Worm (Caenorhabditis elegans): ENCODE results near the gene ptc-3.

The ptc-3 gene

DNA sequence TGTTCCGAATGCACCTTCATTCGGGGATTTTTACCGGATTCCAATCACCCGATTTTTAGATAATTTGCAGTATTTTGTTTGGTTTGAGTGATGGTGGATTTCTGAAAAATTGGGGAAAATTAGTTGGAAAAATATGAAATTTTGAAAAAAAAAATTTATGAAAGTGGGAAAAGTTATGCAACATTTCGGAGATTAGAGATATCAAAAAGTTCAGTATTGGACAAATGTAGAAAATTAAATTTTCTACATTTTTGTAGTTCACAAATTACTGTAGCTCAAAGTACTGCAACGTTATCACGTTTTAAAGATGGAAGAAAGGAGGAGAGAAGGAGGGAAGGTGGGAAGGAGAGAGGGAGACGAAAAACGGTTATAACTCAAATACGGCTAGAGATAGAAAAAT is at the start of gene ptc-3:
TSS of gene ptc-3 (minus strand) at position 101 of the 400 bp plus-strand sequence.
- TF ChIP-seq unc-62 (GFP tag; optimal IDR thresholded peaks at IDR 0.05) = no peak

DNA sequence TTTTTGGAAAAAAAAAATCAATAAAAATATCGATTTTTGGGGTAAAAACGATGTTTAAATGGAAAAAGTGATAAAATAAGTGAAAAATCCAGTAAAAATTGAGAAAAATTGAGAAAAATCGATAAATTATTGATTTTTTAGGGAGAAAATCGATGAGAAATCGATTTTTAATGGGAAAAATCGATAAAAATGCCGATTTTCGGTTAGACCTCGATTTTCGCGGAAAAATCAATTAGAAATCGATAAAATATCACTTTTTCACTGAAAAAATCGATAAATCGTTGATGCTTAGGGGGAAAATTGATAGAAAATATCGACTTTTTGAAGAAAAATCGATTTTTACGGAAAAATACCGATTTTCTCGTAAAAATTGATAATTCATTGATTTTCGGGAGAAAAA is 48.8 kb upstream of the ptc-3 start:
- TF ChIP-seq unc-62 (GFP tag; optimal IDR thresholded peaks at IDR 0.05) = no peak

DNA sequence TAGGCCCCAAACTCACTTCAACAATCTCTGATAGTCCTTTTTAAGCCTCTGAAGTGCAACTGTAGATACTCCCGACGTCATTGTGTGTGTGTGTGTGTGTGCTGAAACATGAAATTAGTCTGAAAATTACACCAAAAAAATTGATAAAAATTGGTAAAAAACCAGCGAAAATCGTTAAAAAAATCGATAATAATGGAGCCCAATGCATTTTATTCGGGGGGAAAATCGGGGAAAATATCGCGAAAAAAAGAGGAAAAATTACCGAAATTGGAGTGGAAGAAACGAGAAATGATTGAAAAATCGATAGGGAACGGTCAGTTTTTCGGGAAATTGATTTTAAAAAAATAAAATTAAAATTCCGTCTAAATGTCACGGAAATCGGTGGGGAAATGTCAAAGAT is 47.9 kb upstream of the ptc-3 start, which contains the start of gene ubc-26:
TSS of gene ubc-26 (minus strand) at position 101 of the 400 bp plus-strand sequence.
- no peak for TF ChIP-seq unc-62 (GFP tag; optimal IDR thresholded peaks at IDR 0.05)

DNA sequence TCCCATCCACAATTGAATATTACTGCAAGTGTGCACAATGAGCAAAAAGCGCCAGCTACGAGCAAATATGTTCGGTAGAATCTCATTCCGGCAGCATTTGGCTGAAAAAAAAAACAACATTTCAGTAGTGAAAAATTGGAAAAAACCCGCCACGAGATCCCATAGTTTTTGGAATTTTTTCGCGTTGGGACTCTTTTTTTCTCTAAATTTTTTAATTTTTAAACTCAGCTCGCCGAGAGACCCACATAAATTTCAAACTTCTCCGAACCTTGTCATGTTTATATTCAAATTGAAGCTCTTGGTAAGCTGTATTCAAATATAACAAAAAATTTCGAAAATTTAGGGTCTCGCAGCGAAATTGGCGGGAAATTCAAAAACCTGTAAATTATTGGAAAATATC is 41.9 kb upstream of the ptc-3 start, which contains the start of gene sqv-2:
TSS of gene sqv-2 (minus strand) at position 101 of the 400 bp plus-strand sequence.
- no peak for TF ChIP-seq unc-62 (GFP tag; optimal IDR thresholded peaks at IDR 0.05)

DNA sequence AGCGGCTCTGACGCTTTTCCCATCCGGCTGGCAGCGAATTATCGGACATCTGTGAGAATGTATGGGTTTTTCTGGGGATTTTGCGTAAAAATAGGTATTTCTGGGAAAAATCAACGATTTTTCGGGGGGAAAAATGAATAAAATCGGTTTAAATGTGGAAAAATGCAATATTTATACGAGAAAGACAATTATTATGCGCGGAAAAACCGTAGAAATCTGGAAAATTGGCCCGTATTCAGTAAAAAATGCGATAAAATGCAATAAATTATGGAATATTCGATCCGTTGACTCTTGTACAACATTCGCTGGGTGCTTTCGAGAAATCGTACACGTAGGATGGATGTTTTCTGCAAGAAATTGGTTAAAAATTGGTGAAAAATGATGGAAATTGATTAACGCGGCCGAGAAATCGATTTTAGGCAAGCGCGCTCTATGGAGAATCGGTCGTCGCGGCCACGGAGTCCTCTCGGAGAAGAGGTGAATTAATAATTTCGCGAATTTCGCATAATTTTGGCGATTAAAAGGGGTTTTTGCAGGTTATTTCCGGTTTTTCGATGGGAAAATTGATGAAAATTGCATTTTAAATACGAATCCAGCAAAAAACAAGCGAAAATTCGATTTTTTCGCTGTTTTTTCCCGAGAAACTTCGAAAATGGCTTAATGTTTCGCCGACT is 36.7 kb upstream of the ptc-3 start, which contains the start of gene pinn-1:
TSS of gene pinn-1 (minus strand) at position 51 of the 674 bp plus-strand sequence.
- no peak for TF ChIP-seq unc-62 (GFP tag; optimal IDR thresholded peaks at IDR 0.05)

DNA sequence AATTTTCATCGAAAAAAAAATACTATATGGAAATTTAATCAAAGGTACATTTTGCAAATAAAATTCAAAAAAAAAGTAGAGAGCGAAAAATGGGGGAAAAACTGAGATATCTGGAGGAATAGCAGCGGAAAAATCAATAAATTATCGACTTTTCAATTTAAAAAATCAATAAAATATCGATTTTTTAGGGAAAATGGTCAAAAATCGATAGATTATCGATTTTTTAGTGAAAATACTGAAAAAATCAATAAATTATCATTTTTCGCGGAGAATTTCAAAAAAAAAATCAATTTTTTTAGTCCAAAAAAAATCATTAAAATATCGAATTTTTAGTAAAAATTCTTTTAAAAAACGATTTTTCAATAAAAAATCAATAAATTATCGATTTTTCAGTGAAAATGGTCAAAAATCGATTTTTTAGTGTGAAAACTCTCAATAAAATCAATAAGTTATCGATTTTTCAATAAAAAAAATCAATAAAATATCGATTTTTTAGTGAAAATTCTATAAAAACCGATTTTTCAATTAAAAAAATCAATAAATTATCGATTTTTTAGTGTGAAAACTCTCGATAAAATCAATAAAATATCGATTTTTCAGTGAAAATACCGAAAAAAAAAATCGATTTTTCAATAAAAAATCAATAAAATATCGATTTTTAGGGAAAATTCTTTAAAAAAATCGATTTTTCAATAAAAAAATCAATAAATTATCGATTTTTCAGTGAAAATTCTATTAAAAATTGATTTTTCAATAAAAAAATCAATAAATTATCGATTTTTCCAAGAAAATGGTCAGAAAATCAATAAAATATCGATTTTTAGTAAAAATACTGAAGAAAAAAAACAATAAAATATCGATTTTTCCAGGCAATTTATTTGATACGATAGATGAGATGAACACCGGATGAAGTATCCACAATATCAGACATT is 33.4 kb upstream of the ptc-3 start:
- no peak for TF ChIP-seq unc-62 (GFP tag; optimal IDR thresholded peaks at IDR 0.05)

ce11 chrII:2884810-2885209 is 32.4 kb upstream of the ptc-3 start, which contains the start of gene pigw-1:
TSS of gene pigw-1 (minus strand) at chrII:2884910.
- TF ChIP-seq unc-62 (GFP tag; optimal IDR thresholded peaks at IDR 0.05) = no peak

DNA sequence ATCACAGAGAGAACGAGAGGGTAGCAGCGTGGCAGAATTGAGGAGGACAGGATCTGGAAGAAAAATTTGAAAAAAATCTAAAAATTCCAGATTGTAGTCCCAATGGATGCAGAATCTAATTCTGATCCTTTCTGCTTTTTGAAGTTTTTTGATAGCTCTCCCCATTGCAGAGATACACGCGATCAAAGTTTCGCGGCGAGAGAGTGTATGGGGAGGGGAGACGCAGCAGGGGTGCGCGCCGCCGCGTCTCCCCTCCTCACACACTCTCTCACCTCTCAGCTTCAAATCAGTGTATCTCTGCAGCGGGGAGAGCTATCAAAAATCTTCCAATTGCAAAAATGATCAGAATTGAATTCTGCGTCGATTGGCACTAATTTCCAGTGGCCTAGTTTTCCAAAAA is 28.7 kb upstream of the ptc-3 start:
- TF ChIP-seq unc-62 (GFP tag; optimal IDR thresholded peaks at IDR 0.05) = no peak

- TF ChIP-seq unc-62 (GFP tag; optimal IDR thresholded peaks at IDR 0.05) = no peak
Measured at ce11 chrII:2878909-2879308, 26.5 kb upstream of the ptc-3 start.

- TF ChIP-seq unc-62 (GFP tag; optimal IDR thresholded peaks at IDR 0.05) = no peak
Measured at ce11 chrII:2874801-2875200, 22.4 kb upstream of the ptc-3 start, which contains the start of gene Y110A2AL.1. TSS of gene Y110A2AL.1 (plus strand) at chrII:2875101.

ce11 chrII:2871816-2872215 is 19.4 kb upstream of the ptc-3 start, which contains the start of gene Y110A2AL.10:
TSS of gene Y110A2AL.10 (minus strand) at chrII:2871916.
- no peak for TF ChIP-seq unc-62 (GFP tag; optimal IDR thresholded peaks at IDR 0.05)

DNA sequence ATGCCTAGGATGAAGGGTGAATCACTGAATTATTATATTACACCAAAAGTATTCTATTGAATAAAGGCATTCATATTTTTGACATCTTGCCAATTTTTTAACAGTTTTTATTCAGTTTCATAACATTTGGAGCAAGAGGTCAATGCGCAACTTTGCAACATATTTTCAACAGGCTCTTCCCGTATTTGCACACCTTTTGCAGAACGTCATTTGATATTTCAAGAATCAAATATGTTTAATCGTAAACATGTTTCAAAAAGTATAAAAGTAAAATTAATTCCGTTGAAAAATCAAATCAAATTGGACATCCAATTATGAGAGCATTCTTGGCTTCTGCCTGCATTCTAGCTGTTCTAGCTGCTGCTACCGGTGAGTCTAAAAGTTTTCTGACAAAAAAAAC is 15.3 kb upstream of the ptc-3 start, which contains the start of gene Y110A2AL.2:
TSS of gene Y110A2AL.2 (plus strand) at position 301 of the 400 bp plus-strand sequence.
- TF ChIP-seq unc-62 (GFP tag; optimal IDR thresholded peaks at IDR 0.05) = no peak

DNA sequence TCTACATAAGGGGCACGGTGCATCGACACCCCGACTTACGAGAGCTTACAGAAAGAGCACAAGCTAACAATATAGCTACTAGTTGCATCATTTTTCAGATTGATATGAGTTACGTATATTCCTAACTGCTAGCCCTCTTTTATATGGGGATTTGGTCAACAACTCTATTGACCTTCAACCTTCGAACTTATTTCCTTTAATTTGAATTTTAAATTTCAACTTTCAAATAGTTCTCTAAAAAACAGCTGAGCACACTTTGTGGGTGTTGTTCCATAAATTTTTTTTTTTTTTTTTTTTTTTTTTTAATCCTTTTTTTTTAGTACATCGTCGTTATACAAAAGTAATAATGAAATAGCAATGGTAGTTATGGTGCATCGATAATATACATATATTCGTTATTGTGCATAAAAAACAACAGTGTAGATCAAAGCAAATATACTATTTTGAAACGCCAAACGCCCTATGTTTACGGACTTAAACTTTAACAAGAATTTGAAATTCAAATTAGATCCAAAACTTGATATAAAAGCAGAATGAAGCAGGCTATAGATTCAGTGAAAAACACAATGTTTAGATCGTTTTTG is 14.2 kb upstream of the ptc-3 start, which contains the start of the genes Y110A2AL.9 and Y110A2AL.3:
TSS of gene Y110A2AL.9 (minus strand) at position 101 of the 584 bp plus-strand sequence.
TSS of gene Y110A2AL.3 (plus strand) at position 534 of the 584 bp plus-strand sequence.
- no peak for TF ChIP-seq unc-62 (GFP tag; optimal IDR thresholded peaks at IDR 0.05)

DNA sequence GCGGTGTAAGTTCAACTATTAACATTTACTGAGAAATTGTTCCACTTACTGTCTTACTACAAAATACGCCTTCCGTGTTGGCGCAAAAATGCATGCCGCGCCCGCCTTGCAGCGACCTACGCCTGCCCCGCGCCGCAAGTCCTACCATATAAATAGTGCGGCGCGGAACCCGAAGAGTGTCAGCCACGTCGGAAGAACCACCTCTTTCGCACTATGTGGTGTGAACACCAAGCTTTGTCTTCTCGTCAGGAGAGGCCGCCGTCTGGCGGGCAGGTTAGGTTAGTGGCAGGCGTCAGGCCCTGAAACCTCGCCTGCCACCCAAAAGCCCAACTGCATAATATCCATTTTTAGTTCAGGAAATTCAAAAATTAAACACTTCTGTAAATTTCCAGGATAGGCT is 13.0 kb upstream of the ptc-3 start:
- TF ChIP-seq unc-62 (GFP tag; optimal IDR thresholded peaks at IDR 0.05) = no peak

DNA sequence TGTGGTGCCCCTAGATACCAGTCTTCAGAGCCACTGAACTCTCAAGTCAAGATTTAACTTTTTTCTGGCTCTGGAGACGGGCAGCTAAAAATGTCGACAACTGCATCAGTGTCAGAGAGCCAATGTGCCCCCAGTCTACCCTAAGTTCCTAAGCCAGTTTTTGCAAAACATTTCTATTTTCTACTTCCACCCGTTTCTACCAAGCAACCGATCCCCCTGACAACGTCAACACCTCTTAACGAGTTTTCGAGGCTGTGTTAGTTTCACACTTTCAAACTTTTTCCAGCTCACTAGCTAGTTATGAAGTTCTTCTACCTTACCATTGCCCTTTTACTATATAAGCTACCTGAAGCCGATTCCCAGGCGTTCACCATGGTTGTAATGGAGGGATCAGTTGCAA is 11.8 kb upstream of the ptc-3 start, which contains the start of gene Y110A2AL.5:
TSS of gene Y110A2AL.5 (plus strand) at position 301 of the 400 bp plus-strand sequence.
- TF ChIP-seq unc-62 (GFP tag; optimal IDR thresholded peaks at IDR 0.05) = no peak

Data from whole organism, dauer.